Fruit fly (Drosophila melanogaster) whole organism, wandering third instar larva: Measurements from ENCODE around the gene CG46465.

Experiments used
- Abd-B ChIP-seq: fragments of >200 bp; optimal IDR thresholded peaks from 2 replicates; lab custom pipeline; 2017; ENCODE audit warnings: missing biosample characterization, missing genetic modification characterization
- CG32264 ChIP-seq: fragments of 200-800 bp; sonication (Bioruptor generic); optimal IDR thresholded peaks from 2 replicates; lab custom pipeline; 2016; ENCODE audit warnings: missing biosample characterization, missing genetic modification characterization
- CG9705 ChIP-seq: fragments of 200-800 bp; sonication (Bioruptor generic); optimal IDR thresholded peaks from 2 replicates; lab custom pipeline; 2018; ENCODE audit warnings: missing biosample characterization, mild to moderate bottlenecking, missing genetic modification characterization
- CrebA ChIP-seq: fragments of 200-800 bp; sonication (Bioruptor generic); optimal IDR thresholded peaks from 2 replicates; lab custom pipeline; 2016; ENCODE audit warnings: missing biosample characterization, mild to moderate bottlenecking, missing genetic modification characterization, borderline replicate concordance
- Dfd ChIP-seq: fragments of >200 bp; optimal IDR thresholded peaks from 2 replicates; lab custom pipeline; 2017; ENCODE audit warnings: missing biosample characterization, missing genetic modification characterization
- Dif ChIP-seq: fragments of 200-275, 200-300 bp; sonication (Bioruptor generic); optimal IDR thresholded peaks from 2 replicates; lab custom pipeline; 2018; ENCODE audit warnings: missing biosample characterization, missing genetic modification characterization; ENCODE audit not compliant: partially characterized antibody
- GATAd ChIP-seq: sonication (Bioruptor generic); optimal IDR thresholded peaks from 2 replicates; lab custom pipeline; 2016; ENCODE audit warnings: missing biosample characterization, missing genetic modification characterization
- HLH106 ChIP-seq: fragments of 200-800 bp; optimal IDR thresholded peaks from 3 replicates; lab custom pipeline; 2019; ENCODE audit warnings: missing biosample characterization, mild to moderate bottlenecking, missing genetic modification characterization, moderate library complexity
- Hnf4 ChIP-seq: fragments of 200-800 bp; sonication (Bioruptor generic); optimal IDR thresholded peaks from 2 replicates; lab custom pipeline; 2016; ENCODE audit warnings: missing biosample characterization, mild to moderate bottlenecking, missing genetic modification characterization
- Hr78 ChIP-seq: fragments of >200 bp; optimal IDR thresholded peaks from 2 replicates; lab custom pipeline; 2017; ENCODE audit warnings: missing biosample characterization, missing genetic modification characterization
- Hr83 ChIP-seq: fragments of 200-300 bp; sonication (Bioruptor generic); optimal IDR thresholded peaks from 2 replicates; lab custom pipeline; 2016; ENCODE audit warnings: missing biosample characterization, mild to moderate bottlenecking, missing genetic modification characterization, moderate library complexity; ENCODE audit not compliant: poor library complexity, severe bottlenecking
- Jra ChIP-seq: sonication (Bioruptor generic); optimal IDR thresholded peaks from 2 replicates; lab custom pipeline; 2016; ENCODE audit warnings: missing biosample characterization, missing genetic modification characterization
- Mio ChIP-seq: sonication (Bioruptor generic); optimal IDR thresholded peaks from 2 replicates; lab custom pipeline; 2016; ENCODE audit warnings: missing biosample characterization, missing genetic modification characterization
- Myc ChIP-seq: fragments of >200 bp; optimal IDR thresholded peaks from 2 replicates; lab custom pipeline; 2017
- N ChIP-seq: fragments of >200 bp; optimal IDR thresholded peaks from 2 replicates; lab custom pipeline; 2018; ENCODE audit warnings: missing biosample characterization, missing external identifiers, missing genetic modification characterization
- OdsH ChIP-seq: fragments of 200-800 bp; sonication (Bioruptor generic); optimal IDR thresholded peaks from 2 replicates; lab custom pipeline; 2016; ENCODE audit warnings: missing biosample characterization, mild to moderate bottlenecking, missing genetic modification characterization
- Rel ChIP-seq, 2 experiments: fragments of 200-800 bp; sonication (Bioruptor generic) in 1 of 2; optimal IDR thresholded peaks; 2 replicates in 1 of 2; 3 replicates in 1 of 2; lab custom pipeline; 2016 to 2019; ENCODE audit warnings: mild to moderate bottlenecking in 2 of 2, missing biosample characterization in 2 of 2, missing genetic modification characterization in 2 of 2, moderate library complexity in 1 of 2
- Sp1 ChIP-seq: fragments of 200-800 bp; sonication (Bioruptor generic); optimal IDR thresholded peaks from 3 replicates; lab custom pipeline; 2019; ENCODE audit warnings: missing biosample characterization, mild to moderate bottlenecking, missing genetic modification characterization, moderate library complexity
- Vsx2 ChIP-seq: fragments of 200-300, 225-300 bp; sonication (Bioruptor generic); optimal IDR thresholded peaks from 2 replicates; lab custom pipeline; 2018; ENCODE audit warnings: missing biosample characterization, missing genetic modification characterization; ENCODE audit not compliant: partially characterized antibody
- br ChIP-seq: fragments of 200-800 bp; sonication (Bioruptor generic); optimal IDR thresholded peaks from 2 replicates; lab custom pipeline; 2016; ENCODE audit warnings: missing biosample characterization, missing genetic modification characterization
- brk ChIP-seq: fragments of 200-800 bp; sonication (Bioruptor generic); optimal IDR thresholded peaks from 2 replicates; lab custom pipeline; 2016; ENCODE audit warnings: missing biosample characterization, mild to moderate bottlenecking, missing genetic modification characterization
- dl ChIP-seq, 2 experiments: fragments of 175-275, 200-275 bp in 1 of 2; fragments of 200-275 bp in 1 of 2; sonication (Bioruptor generic); optimal IDR thresholded peaks; lab custom pipeline; 2018; ENCODE audit warnings: mild to moderate bottlenecking in 2 of 2, missing biosample characterization in 2 of 2, missing genetic modification characterization in 2 of 2, moderate library complexity in 2 of 2; ENCODE audit not compliant: partially characterized antibody in 2 of 2, insufficient read depth in 1 of 2
- dmrt93B ChIP-seq: fragments of 200-800 bp; sonication (Bioruptor generic); optimal IDR thresholded peaks from 2 replicates; lab custom pipeline; 2018; ENCODE audit warnings: missing biosample characterization, mild to moderate bottlenecking, missing genetic modification characterization
- dsf ChIP-seq: sonication (Bioruptor generic); optimal IDR thresholded peaks from 2 replicates; lab custom pipeline; 2016; ENCODE audit warnings: missing biosample characterization, missing genetic modification characterization, borderline replicate concordance
- ey ChIP-seq: fragments of 200-800 bp; sonication (Bioruptor generic); optimal IDR thresholded peaks from 2 replicates; lab custom pipeline; 2016; ENCODE audit warnings: missing biosample characterization, missing genetic modification characterization
- foxo ChIP-seq, 2 experiments: fragments of 200-800 bp; sonication (Bioruptor generic); optimal IDR thresholded peaks; 2 replicates in 1 of 2; 3 replicates in 1 of 2; lab custom pipeline; 2016 to 2017; ENCODE audit warnings: missing biosample characterization in 2 of 2, missing genetic modification characterization in 2 of 2
- fru ChIP-seq: fragments of 200-800 bp; sonication (Bioruptor generic); optimal IDR thresholded peaks from 3 replicates; lab custom pipeline; 2016; ENCODE audit warnings: missing biosample characterization, mild to moderate bottlenecking, missing genetic modification characterization
- h ChIP-seq: fragments of 200-800 bp; sonication (Bioruptor generic); optimal IDR thresholded peaks from 3 replicates; lab custom pipeline; 2016; ENCODE audit warnings: missing biosample characterization, mild to moderate bottlenecking, missing genetic modification characterization
- jim ChIP-seq: fragments of 175-275, 200-325 bp; sonication (Bioruptor generic); optimal IDR thresholded peaks from 2 replicates; lab custom pipeline; 2016; ENCODE audit warnings: missing biosample characterization, mild to moderate bottlenecking, missing genetic modification characterization
- lola ChIP-seq: fragments of >200 bp; optimal IDR thresholded peaks from 2 replicates; lab custom pipeline; 2017; ENCODE audit warnings: missing biosample characterization, missing genetic modification characterization
- pan ChIP-seq: fragments of >200 bp; optimal IDR thresholded peaks from 2 replicates; lab custom pipeline; 2017
- psq ChIP-seq: fragments of 200-800 bp; sonication (Bioruptor generic); optimal IDR thresholded peaks from 3 replicates; lab custom pipeline; 2017; ENCODE audit warnings: missing biosample characterization, mild to moderate bottlenecking, missing genetic modification characterization, moderate library complexity
- rgr ChIP-seq: fragments of 200-800 bp; sonication (Bioruptor generic); optimal IDR thresholded peaks from 3 replicates; lab custom pipeline; 2016; ENCODE audit warnings: missing biosample characterization, mild to moderate bottlenecking, missing genetic modification characterization
- sage ChIP-seq: fragments of 200-800 bp; sonication (Bioruptor generic); optimal IDR thresholded peaks from 2 replicates; lab custom pipeline; 2016; ENCODE audit warnings: missing biosample characterization, mild to moderate bottlenecking, missing genetic modification characterization
- sv ChIP-seq: fragments of 200-800 bp; sonication (Bioruptor generic); optimal IDR thresholded peaks from 3 replicates; lab custom pipeline; 2016; ENCODE audit warnings: missing biosample characterization, missing genetic modification characterization
- tai ChIP-seq: sonication (Bioruptor generic); optimal IDR thresholded peaks from 2 replicates; lab custom pipeline; 2016; ENCODE audit warnings: missing biosample characterization, missing genetic modification characterization
- usp ChIP-seq: fragments of >200 bp; optimal IDR thresholded peaks from 2 replicates; lab custom pipeline; 2017; ENCODE audit warnings: missing biosample characterization, missing genetic modification characterization
- woc ChIP-seq: sonication (Bioruptor generic); optimal IDR thresholded peaks from 2 replicates; lab custom pipeline; 2016; ENCODE audit warnings: missing biosample characterization, mild to moderate bottlenecking, missing genetic modification characterization

The CG46465 gene

dm6 chr2L:19021278-19022220 lies 29.3 kb downstream of the CG46465 start:
- TF ChIP-seq Hr83 (no peak), Dfd (GFP tag; lab: Kevin White, UChicago) (no peak), tai (GFP tag; lab: Kevin White, UChicago) (no peak), woc (GFP tag; lab: Kevin White, UChicago) (peak; percentile 64), Jra (GFP tag; lab: Kevin White, UChicago) (no peak), ey (GFP tag; lab: Kevin White, UChicago) (peak; percentile 62), fru (GFP tag; lab: Kevin White, UChicago) (peak; percentile 82), h (GFP tag; lab: Kevin White, UChicago) (peak; percentile 87), GATAd (GFP tag; lab: Kevin White, UChicago) (no peak), N (no peak), br (GFP tag; lab: Kevin White, UChicago) (peak; percentile 73), CG32264 (GFP tag; lab: Kevin White, UChicago) (peak; percentile 14), usp (GFP tag; lab: Kevin White, UChicago) (no peak), sv (GFP tag; lab: Kevin White, UChicago) (peak; percentile 50), rgr (GFP tag; lab: Kevin White, UChicago) (peak; percentile 76), CrebA (peak; percentile 47), Hr78 (GFP tag; lab: Kevin White, UChicago) (no peak), brk (GFP tag; lab: Kevin White, UChicago) (peak; percentile 16), dsf (no peak), pan (lab: Kevin White, UChicago) (no peak), Dif (GFP tag; lab: Kevin White, UChicago) (no peak), foxo (GFP tag; optimal IDR thresholded peaks at IDR 0.05; lab: Kevin White, UChicago) (peak in 1 of 2 experiments; percentile 87), CG9705 (peak; percentile 66), lola (GFP tag; lab: Kevin White, UChicago) (no peak), Mio (GFP tag; lab: Kevin White, UChicago) (no peak), Myc (lab: Kevin White, UChicago) (no peak), OdsH (peak; percentile 81), psq (GFP tag; lab: Kevin White, UChicago) (peak; percentile 64), Abd-B (GFP tag; lab: Kevin White, UChicago) (no peak), sage (peak; percentile 49), Sp1 (GFP tag; lab: Kevin White, UChicago) (peak; percentile 91), dmrt93B (GFP tag; lab: Kevin White, UChicago) (peak; percentile 75), Rel (GFP tag; optimal IDR thresholded peaks at IDR 0.05; lab: Kevin White, UChicago) (peak; percentile 43), Rel (tag; optimal IDR thresholded peaks at IDR 0.05; lab: Kevin White, UChicago) (peak; percentile 49), dl (GFP tag; optimal IDR thresholded peaks at IDR 0.05; lab: Kevin White, UChicago; ENCODE audit: insufficient read depth in 1 of 2, partially characterized antibody in 2 of 2) (no peak), Hnf4 (GFP tag; lab: Kevin White, UChicago) (peak; percentile 16), jim (no peak), Vsx2 (GFP tag; lab: Kevin White, UChicago) (no peak), HLH106 (peak; percentile 85)

dm6 chr2L:19022221-19022516 lies 29.9 kb downstream of the CG46465 start, which contains the start of gene CG15172:
CG15172 (plus strand) TSS chr2L:19022417.
- TF ChIP-seq br (GFP tag; lab: Kevin White, UChicago) = no peak
- no peak for TF ChIP-seq ey (GFP tag; lab: Kevin White, UChicago)
- no peak for TF ChIP-seq GATAd (GFP tag; lab: Kevin White, UChicago)
- TF ChIP-seq lola (GFP tag; lab: Kevin White, UChicago) = no peak
- no peak for TF ChIP-seq dl (GFP tag; optimal IDR thresholded peaks at IDR 0.05; lab: Kevin White, UChicago; ENCODE audit: insufficient read depth in 1 of 2, partially characterized antibody in 2 of 2)
- TF ChIP-seq foxo (GFP tag; optimal IDR thresholded peaks at IDR 0.05; lab: Kevin White, UChicago) = no peak
- no peak for TF ChIP-seq dsf
- TF ChIP-seq dmrt93B (GFP tag; lab: Kevin White, UChicago) = no peak
- TF ChIP-seq woc (GFP tag; lab: Kevin White, UChicago) = no peak
- TF ChIP-seq CG9705 = no peak
